Worm (Caenorhabditis elegans) whole organism, L1 larva: ENCODE results near the gene nhr-121.

Source experiments
- nhr-84 ChIP-seq: sonication (generic microtip); optimal IDR thresholded peaks from 2 replicates; lab custom pipeline; 2017; ENCODE audit warnings: missing biosample characterization, missing genetic modification characterization
- skn-1 ChIP-seq: fragments of 150-350 bp; optimal IDR thresholded peaks from 2 replicates; lab custom pipeline; 2014; ENCODE audit warnings: missing biosample characterization, missing genetic modification characterization
- unc-62 ChIP-seq: fragments of 150-350 bp; optimal IDR thresholded peaks from 2 replicates; lab custom pipeline; 2014; ENCODE audit warnings: missing biosample characterization, missing genetic modification reagents, missing genetic modification characterization

DNA sequence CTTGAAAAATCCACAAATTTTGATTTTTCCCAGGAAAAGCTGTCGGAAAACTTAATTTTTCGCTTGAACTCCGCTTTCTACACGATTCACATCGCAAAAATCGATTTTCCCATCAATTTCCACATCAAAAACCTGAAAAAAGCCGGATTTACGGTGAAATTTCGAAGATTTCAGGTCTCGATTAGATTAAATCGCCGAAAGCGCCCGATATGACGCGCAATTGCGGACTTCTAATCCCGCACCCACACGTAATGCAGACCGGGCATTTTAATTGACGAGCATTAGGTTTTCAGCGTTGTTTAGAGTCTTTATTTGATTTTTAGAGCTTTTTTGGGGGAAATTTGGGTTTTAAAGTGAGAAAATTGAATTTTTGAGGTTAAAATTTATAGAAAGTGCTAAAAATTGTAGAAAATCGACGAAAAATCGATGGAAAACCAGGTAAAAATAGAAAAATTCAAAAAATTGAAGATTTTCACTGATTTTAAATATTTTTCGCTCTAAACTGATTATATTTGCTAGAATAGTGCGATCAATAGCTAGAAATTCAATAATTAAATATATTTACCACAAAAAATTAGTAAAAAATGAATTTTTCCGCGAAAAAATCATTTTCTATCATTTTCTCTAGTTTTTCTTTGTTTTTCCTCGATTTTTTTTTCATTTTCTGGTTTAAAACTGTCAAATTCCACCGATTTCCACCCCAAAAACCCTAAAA is 32.6 kb upstream of the nhr-121 start, which contains the start of gene Y54F10AL.1:
- TF ChIP-seq unc-62 (no peak), nhr-84 (no peak), skn-1 (peak; percentile 20)
